Worm (Caenorhabditis elegans) whole organism, late embryonic: Measurements from ENCODE around the gene cyh-1.

Experiments
- C08G9.2 ChIP-seq: sonication (generic microtip); optimal IDR thresholded peaks from 2 replicates; lab custom pipeline; 2016; ENCODE audit warnings: mild to moderate bottlenecking, missing genetic modification characterization, moderate library complexity, missing compliant biosample characterization
- C38D4.7 ChIP-seq: fragments of 200-800 bp; sonication (Bioruptor generic); optimal IDR thresholded peaks from 2 replicates; lab custom pipeline; 2018; ENCODE audit warnings: mild to moderate bottlenecking, missing genetic modification characterization, moderate library complexity, missing compliant biosample characterization
- F13H6.1 ChIP-seq: sonication (generic microtip); optimal IDR thresholded peaks from 2 replicates; lab custom pipeline; 2016; ENCODE audit warnings: missing genetic modification characterization, missing compliant biosample characterization
- K09A11.1 ChIP-seq: sonication (generic microtip); optimal IDR thresholded peaks from 2 replicates; lab custom pipeline; 2017; ENCODE audit warnings: antibody characterized with exemption, mild to moderate bottlenecking, missing genetic modification characterization, missing compliant biosample characterization; ENCODE audit not compliant: insufficient read depth
- T23F11.4 ChIP-seq: fragments of 200-800 bp; sonication (Bioruptor generic); optimal IDR thresholded peaks from 2 replicates; lab custom pipeline; 2018; ENCODE audit warnings: mild to moderate bottlenecking, missing genetic modification characterization, missing compliant biosample characterization
- ahr-1 ChIP-seq: sonication (generic microtip); optimal IDR thresholded peaks from 2 replicates; lab custom pipeline; 2016; ENCODE audit warnings: missing genetic modification characterization, missing compliant biosample characterization
- ama-1 ChIP-seq: fragments of 150-350 bp; optimal IDR thresholded peaks from 2 replicates; lab custom pipeline; 2014
- ceh-19 ChIP-seq: fragments of 200-800 bp; sonication (Bioruptor generic); optimal IDR thresholded peaks from 2 replicates; lab custom pipeline; 2018; ENCODE audit warnings: mild to moderate bottlenecking, missing genetic modification characterization, missing compliant biosample characterization
- ceh-22 ChIP-seq: sonication (generic microtip); optimal IDR thresholded peaks from 2 replicates; lab custom pipeline; 2017; ENCODE audit warnings: missing biosample characterization, missing genetic modification characterization
- ceh-24 ChIP-seq: sonication (generic microtip); optimal IDR thresholded peaks from 2 replicates; lab custom pipeline; 2016; ENCODE audit warnings: mild to moderate bottlenecking, missing genetic modification characterization, missing compliant biosample characterization
- ceh-31 ChIP-seq: sonication (generic microtip); optimal IDR thresholded peaks from 2 replicates; lab custom pipeline; 2016; ENCODE audit warnings: missing genetic modification characterization, missing compliant biosample characterization
- ceh-34 ChIP-seq: sonication (generic microtip); optimal IDR thresholded peaks from 2 replicates; lab custom pipeline; 2016; ENCODE audit warnings: mild to moderate bottlenecking, missing genetic modification characterization, missing compliant biosample characterization
- dmd-4 ChIP-seq: sonication (generic microtip); optimal IDR thresholded peaks from 2 replicates; lab custom pipeline; 2016; ENCODE audit warnings: borderline replicate concordance, missing genetic modification characterization, missing compliant biosample characterization
- dve-1 ChIP-seq: sonication (generic microtip); optimal IDR thresholded peaks from 2 replicates; lab custom pipeline; 2017; ENCODE audit warnings: antibody characterized with exemption, mild to moderate bottlenecking, missing genetic modification characterization, missing compliant biosample characterization
- ets-4 ChIP-seq: sonication (generic microtip); optimal IDR thresholded peaks from 2 replicates; lab custom pipeline; 2016; ENCODE audit warnings: missing genetic modification characterization, missing compliant biosample characterization
- eyg-1 ChIP-seq: sonication (generic microtip); optimal IDR thresholded peaks from 2 replicates; lab custom pipeline; 2016; ENCODE audit warnings: missing genotype, missing genetic modification characterization, missing compliant biosample characterization
- fkh-6 ChIP-seq: sonication (generic microtip); optimal IDR thresholded peaks from 2 replicates; lab custom pipeline; 2016; ENCODE audit warnings: missing genetic modification characterization, missing compliant biosample characterization
- gmeb-2 ChIP-seq: sonication (generic microtip); optimal IDR thresholded peaks from 2 replicates; lab custom pipeline; 2016; ENCODE audit warnings: missing genetic modification characterization, inconsistent platforms, missing compliant biosample characterization
- hlh-13 ChIP-seq: fragments of 200-800 bp; sonication (Bioruptor generic); optimal IDR thresholded peaks from 2 replicates; lab custom pipeline; 2018; ENCODE audit warnings: mild to moderate bottlenecking, missing genetic modification characterization, missing compliant biosample characterization
- hlh-15 ChIP-seq: sonication (generic microtip); optimal IDR thresholded peaks from 2 replicates; lab custom pipeline; 2016; ENCODE audit warnings: missing genetic modification characterization, missing compliant biosample characterization
- hlh-6 ChIP-seq: sonication (generic microtip); optimal IDR thresholded peaks from 2 replicates; lab custom pipeline; 2016; ENCODE audit warnings: missing genotype, missing genetic modification characterization, missing compliant biosample characterization
- hlh-8 ChIP-seq: sonication (generic microtip); optimal IDR thresholded peaks from 2 replicates; lab custom pipeline; 2016; ENCODE audit warnings: missing genotype, missing genetic modification characterization, missing compliant biosample characterization
- lim-6 ChIP-seq: sonication (generic microtip); optimal IDR thresholded peaks from 2 replicates; lab custom pipeline; 2016; ENCODE audit warnings: missing genetic modification characterization, missing compliant biosample characterization
- madf-2 ChIP-seq: sonication (generic microtip); optimal IDR thresholded peaks from 2 replicates; lab custom pipeline; 2017; ENCODE audit warnings: missing genetic modification characterization, missing compliant biosample characterization
- mec-3 ChIP-seq: sonication (generic microtip); optimal IDR thresholded peaks from 2 replicates; lab custom pipeline; 2016; ENCODE audit warnings: borderline replicate concordance, missing genetic modification characterization, missing compliant biosample characterization
- nfya-1 ChIP-seq: sonication (generic microtip); optimal IDR thresholded peaks from 2 replicates; lab custom pipeline; 2017; ENCODE audit warnings: missing genetic modification characterization, mild to moderate bottlenecking, missing compliant biosample characterization, antibody characterized with exemption, moderate library complexity
- nhr-11 ChIP-seq: fragments of 150-350 bp; optimal IDR thresholded peaks from 2 replicates; lab custom pipeline; 2014; ENCODE audit warnings: missing biosample characterization, missing genetic modification characterization
- pax-1 ChIP-seq: fragments of 150-350 bp; optimal IDR thresholded peaks from 2 replicates; lab custom pipeline; 2014; ENCODE audit warnings: missing biosample characterization, missing genetic modification characterization
- pqm-1 ChIP-seq: sonication (generic microtip); optimal IDR thresholded peaks from 2 replicates; lab custom pipeline; 2016; ENCODE audit warnings: missing genetic modification characterization, missing compliant biosample characterization
- sdc-2 ChIP-seq: sonication (generic microtip); optimal IDR thresholded peaks from 2 replicates; lab custom pipeline; 2016; ENCODE audit warnings: missing genotype, missing genetic modification characterization, missing compliant biosample characterization
- sox-4 ChIP-seq: sonication (generic microtip); optimal IDR thresholded peaks from 2 replicates; lab custom pipeline; 2017; ENCODE audit warnings: mild to moderate bottlenecking, missing genetic modification characterization, inconsistent platforms, missing compliant biosample characterization
- syd-9 ChIP-seq: sonication (generic microtip); optimal IDR thresholded peaks from 2 replicates; lab custom pipeline; 2016; ENCODE audit warnings: mild to moderate bottlenecking, missing genetic modification characterization, moderate library complexity, missing compliant biosample characterization
- tbx-2 ChIP-seq: sonication (generic microtip); optimal IDR thresholded peaks from 2 replicates; lab custom pipeline; 2016; ENCODE audit warnings: missing genetic modification characterization, missing compliant biosample characterization
- tbx-7 ChIP-seq: sonication (generic microtip); optimal IDR thresholded peaks from 2 replicates; lab custom pipeline; 2016; ENCODE audit warnings: missing genotype, missing genetic modification characterization, missing compliant biosample characterization
- unc-42 ChIP-seq: sonication (generic microtip); optimal IDR thresholded peaks from 2 replicates; lab custom pipeline; 2016; ENCODE audit warnings: missing genotype, missing genetic modification characterization, missing compliant biosample characterization

The cyh-1 gene

DNA sequence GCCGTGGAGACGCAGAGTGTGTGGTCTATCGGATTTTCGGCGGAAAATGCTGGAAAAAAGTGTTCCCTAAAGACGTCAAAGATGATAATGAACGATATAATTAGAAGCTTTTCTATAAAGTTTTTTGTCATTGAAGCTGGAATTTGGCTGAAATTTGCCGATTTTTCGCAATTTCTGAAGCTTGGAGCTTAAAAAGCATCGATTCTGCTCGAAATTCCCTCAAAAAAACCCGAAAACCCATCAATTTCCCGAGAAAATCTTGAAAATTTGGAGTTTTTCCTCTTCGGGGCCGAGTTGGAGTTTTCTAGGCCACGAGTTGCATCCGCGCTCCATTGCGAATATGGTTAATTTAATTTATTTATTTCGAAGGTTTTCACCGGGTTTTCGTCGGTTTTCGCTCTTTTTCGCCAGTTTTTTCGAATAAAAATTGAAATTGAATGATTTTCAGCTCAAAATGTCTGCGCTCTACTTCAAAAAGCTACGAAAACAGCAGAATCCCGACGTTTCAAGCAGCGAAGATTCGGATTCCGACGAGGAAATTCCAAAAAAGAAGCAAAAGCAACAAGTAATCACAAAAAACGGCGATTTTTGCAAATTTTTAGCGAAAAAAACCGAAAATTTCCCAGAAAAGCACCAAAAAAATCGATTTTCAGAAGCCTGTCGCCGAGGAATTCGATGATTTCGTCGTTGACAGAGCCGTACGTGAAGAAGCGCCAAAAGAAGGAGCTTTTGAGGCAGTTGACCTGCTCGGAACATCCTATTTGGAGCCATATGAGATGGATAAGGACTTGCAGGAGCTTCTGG is 2.1 kb upstream of the cyh-1 start, which contains the start of the genes col-71 and Y49F6B.2 (continued):
- TF ChIP-seq dve-1 (tag; lab: Kevin White, UChicago): no peak
- peak; percentile 86 for TF ChIP-seq mec-3 (tag; lab: Kevin White, UChicago)
- TF ChIP-seq nfya-1 (tag; lab: Kevin White, UChicago): peak; percentile 32
- peak; percentile 60 for TF ChIP-seq hlh-8 (tag; lab: Kevin White, UChicago)
- TF ChIP-seq ets-4: peak; percentile 88
- TF ChIP-seq ceh-31 (tag; lab: Kevin White, UChicago): peak; percentile 96
- TF ChIP-seq pax-1 (tag; lab: Kevin White, UChicago): peak; percentile 44
- TF ChIP-seq unc-42 (tag; lab: Kevin White, UChicago): peak; percentile 100
- no peak for TF ChIP-seq eyg-1 (tag; lab: Kevin White, UChicago)
- no peak for TF ChIP-seq pqm-1 (tag; lab: Kevin White, UChicago)
- TF ChIP-seq fkh-6 (tag; lab: Kevin White, UChicago): no peak
- TF ChIP-seq T23F11.4: no peak
- peak; percentile 84 for TF ChIP-seq tbx-7 (tag; lab: Kevin White, UChicago)
- TF ChIP-seq K09A11.1 (tag; lab: Kevin White, UChicago): no peak
- TF ChIP-seq nhr-11 (tag; lab: Kevin White, UChicago): no peak
- no peak for TF ChIP-seq dmd-4 (tag; lab: Kevin White, UChicago)
- TF ChIP-seq hlh-15 (tag; lab: Kevin White, UChicago): peak; percentile 1

DNA sequence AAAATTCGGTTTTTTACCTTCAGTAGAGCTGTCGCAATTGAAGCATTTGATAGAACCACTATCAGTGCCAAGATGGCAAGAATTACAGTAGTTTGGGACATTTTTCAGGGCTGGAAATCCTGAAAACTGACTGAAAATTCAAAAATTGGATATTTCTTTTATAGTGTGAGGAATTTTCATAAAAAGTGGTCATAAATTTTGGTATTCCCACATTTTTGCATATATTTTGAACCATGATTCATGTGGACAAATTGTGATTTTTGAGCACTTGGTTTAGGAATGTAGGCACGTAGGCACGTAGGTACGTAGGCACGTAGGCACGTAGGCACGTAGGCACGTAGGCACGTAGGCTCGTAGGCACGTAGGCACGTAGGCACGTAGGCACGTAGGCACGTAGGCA is 7.4 kb downstream of the cyh-1 start, which contains the start of gene Y49F6B.19:
Gene Y49F6B.19 (minus strand): TSS at position 101 of the 400 bp plus-strand sequence.
- TF ChIP-seq madf-2 (tag; lab: Kevin White, UChicago) (no peak), syd-9 (tag; lab: Kevin White, UChicago) (no peak), mec-3 (tag; lab: Kevin White, UChicago) (no peak), ahr-1 (tag; lab: Kevin White, UChicago) (no peak), tbx-2 (no peak), pax-1 (tag; lab: Kevin White, UChicago) (no peak), hlh-13 (no peak), ceh-22 (tag; lab: Kevin White, UChicago) (no peak), C38D4.7 (no peak), lim-6 (tag; lab: Kevin White, UChicago) (no peak), eyg-1 (tag; lab: Kevin White, UChicago) (no peak), ceh-24 (tag; lab: Kevin White, UChicago) (no peak), T23F11.4 (no peak), sox-4 (no peak), fkh-6 (tag; lab: Kevin White, UChicago) (no peak), ceh-19 (no peak), C08G9.2 (tag; lab: Kevin White, UChicago) (no peak)

DNA sequence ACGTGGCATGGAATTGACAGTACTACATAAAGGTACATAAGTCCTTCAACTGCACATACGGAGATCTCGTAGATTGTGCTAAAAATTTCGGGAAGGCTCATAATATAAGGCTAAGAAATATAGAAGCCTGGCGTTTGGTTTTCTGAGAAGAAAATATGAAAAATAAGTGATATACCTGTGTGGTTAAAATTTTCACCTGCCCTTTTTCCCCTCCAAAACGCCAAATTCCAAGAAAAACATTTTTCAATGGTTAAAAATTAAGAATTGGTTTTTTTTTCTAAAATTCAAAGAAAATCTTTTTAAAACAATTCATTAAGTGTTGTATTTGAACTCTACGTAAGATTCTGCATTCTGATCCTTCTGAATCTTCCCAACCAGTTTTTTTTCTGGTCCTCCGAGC is 9.8 kb downstream of the cyh-1 start, which contains the start of gene srz-5:
Gene srz-5 (minus strand): TSS at position 101 of the 400 bp plus-strand sequence.
- TF ChIP-seq gmeb-2 (tag; lab: Kevin White, UChicago) (no peak), F13H6.1 (tag; lab: Kevin White, UChicago) (no peak), unc-42 (tag; lab: Kevin White, UChicago) (no peak), ceh-31 (tag; lab: Kevin White, UChicago) (no peak), C38D4.7 (no peak), ceh-34 (no peak), hlh-6 (tag; lab: Kevin White, UChicago) (no peak), nfya-1 (tag; lab: Kevin White, UChicago) (no peak), fkh-6 (tag; lab: Kevin White, UChicago) (no peak), ama-1 (lab: Kevin White, UChicago) (no peak), sdc-2 (tag; lab: Kevin White, UChicago) (no peak)
